Worm (Caenorhabditis elegans): ENCODE results near the gene Y46G5A.20.

DNA sequence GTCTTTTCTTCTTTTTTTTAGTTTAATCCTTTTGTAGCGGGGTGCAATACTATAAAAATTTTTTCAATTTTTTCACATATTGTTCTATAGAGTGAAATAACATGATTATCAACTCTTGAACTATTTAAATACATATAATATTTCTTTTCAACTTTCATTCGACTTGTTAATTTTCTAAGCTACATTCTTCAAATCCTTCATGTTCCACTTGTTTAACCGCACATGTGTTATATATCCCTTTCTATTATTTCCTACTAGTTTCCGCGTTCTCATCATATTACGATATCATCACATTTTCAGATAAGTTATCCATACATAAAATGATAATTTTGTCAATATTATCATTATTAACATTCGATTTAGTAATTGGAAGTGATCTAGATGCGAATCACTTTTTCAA lies 45.1 kb downstream of the Y46G5A.20 start, which contains the start of gene Y46G5A.29:
- TF ChIP-seq ama-1 (optimal IDR thresholded peaks at IDR 0.05) (no peak), tbx-11 (GFP tag; IDR thresholded peaks at IDR 0.05) (no peak), ets-7 (tag; optimal IDR thresholded peaks at IDR 0.05) (no peak), tra-4 (tag; optimal IDR thresholded peaks at IDR 0.05) (no peak), flt-1 (GFP tag; IDR thresholded peaks at IDR 0.05) (no peak)

Data from whole organism, early embryonic.